Worm (Caenorhabditis elegans): ENCODE data around the gene K10H10.12.

K10H10.12 gene

DNA sequence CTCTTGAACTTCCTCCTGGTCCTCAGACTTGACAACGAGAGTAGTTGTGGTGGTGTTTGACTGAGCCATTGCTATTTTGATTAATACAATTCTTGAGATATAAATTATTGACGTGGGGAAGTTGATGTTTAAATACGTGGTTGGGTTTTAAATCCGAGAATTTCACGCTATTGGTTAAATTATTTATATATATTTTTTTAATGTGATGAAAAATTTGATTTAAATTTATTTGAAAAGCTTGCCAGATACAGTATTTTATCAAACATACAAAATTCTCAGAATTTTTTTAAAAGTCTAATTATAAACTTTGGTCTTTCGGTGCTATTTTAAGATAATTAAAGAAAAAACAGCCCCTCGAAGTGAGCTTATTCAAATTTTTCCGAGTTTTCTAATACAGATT is 1.4 kb upstream of the K10H10.12 start, which contains the start of the genes K10H10.7 and K10H10.10:
K10H10.7 (minus strand) TSS at position 101 of the 400 bp plus-strand sequence.
K10H10.10 (plus strand) TSS at position 204 of the 400 bp plus-strand sequence.
- TF ChIP-seq pes-1 (GFP tag; IDR thresholded peaks at IDR 0.05) = no peak
- TF ChIP-seq tbx-11 (GFP tag; IDR thresholded peaks at IDR 0.05) = no peak
- TF ChIP-seq ets-7 (tag; optimal IDR thresholded peaks at IDR 0.05) = no peak
- no peak for TF ChIP-seq scrt-1 (GFP tag; IDR thresholded peaks at IDR 0.05)
- no peak for TF ChIP-seq tbx-37 (GFP tag; conservative IDR thresholded peaks at IDR 0.05)
- TF ChIP-seq ceh-36 (tag; optimal IDR thresholded peaks at IDR 0.05) = no peak
- TF ChIP-seq aly-1 (tag; optimal IDR thresholded peaks at IDR 0.05) = no peak
- TF ChIP-seq flt-1 (GFP tag; IDR thresholded peaks at IDR 0.05) = no peak

ce11 chrII:14502997-14503396 is 3.1 kb downstream of the K10H10.12 start, which contains the start of gene K10H10.6:
Gene K10H10.6, plus strand, starts transcription at chrII:14503297.
- no peak for TF ChIP-seq ceh-13 (GFP tag; optimal IDR thresholded peaks at IDR 0.05)
- no peak for TF ChIP-seq tbx-11 (GFP tag; IDR thresholded peaks at IDR 0.05)
- no peak for TF ChIP-seq pes-1 (GFP tag; IDR thresholded peaks at IDR 0.05)
- no peak for TF ChIP-seq ceh-36 (tag; optimal IDR thresholded peaks at IDR 0.05)
- no peak for TF ChIP-seq ets-7 (tag; optimal IDR thresholded peaks at IDR 0.05)
- no peak for TF ChIP-seq hnd-1 (tag; optimal IDR thresholded peaks at IDR 0.05)
- TF ChIP-seq scrt-1 (GFP tag; IDR thresholded peaks at IDR 0.05) = no peak
- no peak for TF ChIP-seq flt-1 (GFP tag; IDR thresholded peaks at IDR 0.05)
- TF ChIP-seq hmbx-1 (tag; optimal IDR thresholded peaks at IDR 0.05) = no peak
- TF ChIP-seq tra-4 (tag; optimal IDR thresholded peaks at IDR 0.05) = no peak
- TF ChIP-seq B0310.2 (tag; optimal IDR thresholded peaks at IDR 0.05) = no peak
- no peak for TF ChIP-seq sea-1 (GFP tag; conservative IDR thresholded peaks at IDR 0.05)
- TF ChIP-seq ama-1 (optimal IDR thresholded peaks at IDR 0.05) = no peak
- no peak for TF ChIP-seq aly-1 (tag; optimal IDR thresholded peaks at IDR 0.05)
- TF ChIP-seq F13C5.2 (tag; optimal IDR thresholded peaks at IDR 0.05) = no peak
- no peak for TF ChIP-seq hmg-4 (GFP tag; optimal IDR thresholded peaks at IDR 0.05)
- TF ChIP-seq tbx-37 (GFP tag; conservative IDR thresholded peaks at IDR 0.05) = no peak

DNA sequence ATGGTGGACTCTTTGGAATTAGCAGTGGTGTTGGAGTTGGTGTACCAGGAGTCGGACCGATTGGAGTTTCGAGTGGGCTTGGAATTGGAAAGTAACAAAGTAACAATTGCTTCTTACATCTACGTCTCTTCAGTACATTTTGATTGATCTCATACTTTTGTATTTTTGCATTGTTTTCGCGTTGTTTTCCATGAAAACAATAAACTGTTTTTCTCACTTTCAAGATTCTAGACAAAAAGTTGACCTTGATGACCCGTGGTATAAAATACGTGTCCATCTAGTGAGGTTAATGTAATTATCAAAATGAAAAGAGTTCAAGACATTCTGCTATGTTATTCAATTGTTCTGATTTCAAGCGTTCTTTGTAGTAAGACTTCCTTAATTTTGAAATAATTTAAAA is 4.7 kb downstream of the K10H10.12 start, which contains the start of gene K10H10.5:
K10H10.5 (plus strand) TSS at position 301 of the 400 bp plus-strand sequence.
- TF ChIP-seq tra-4 (tag; optimal IDR thresholded peaks at IDR 0.05) (no peak), ama-1 (optimal IDR thresholded peaks at IDR 0.05) (no peak), sea-1 (GFP tag; conservative IDR thresholded peaks at IDR 0.05) (no peak), ceh-13 (GFP tag; optimal IDR thresholded peaks at IDR 0.05) (no peak), hmbx-1 (tag; optimal IDR thresholded peaks at IDR 0.05) (no peak), flt-1 (GFP tag; IDR thresholded peaks at IDR 0.05) (no peak), ets-7 (tag; optimal IDR thresholded peaks at IDR 0.05) (no peak), F13C5.2 (tag; optimal IDR thresholded peaks at IDR 0.05) (no peak), B0310.2 (tag; optimal IDR thresholded peaks at IDR 0.05) (no peak), tbx-11 (GFP tag; IDR thresholded peaks at IDR 0.05) (no peak), hnd-1 (tag; optimal IDR thresholded peaks at IDR 0.05) (no peak)

ce11 chrII:14500122-14500521 is 6.0 kb downstream of the K10H10.12 start, which contains the start of gene K10H10.4:
Gene K10H10.4, plus strand, starts transcription at chrII:14500422.
- TF ChIP-seq ceh-36 (tag; optimal IDR thresholded peaks at IDR 0.05) = no peak
- TF ChIP-seq aly-1 (tag; optimal IDR thresholded peaks at IDR 0.05) = no peak
- no peak for TF ChIP-seq ets-7 (tag; optimal IDR thresholded peaks at IDR 0.05)
- TF ChIP-seq scrt-1 (GFP tag; IDR thresholded peaks at IDR 0.05) = no peak
- no peak for TF ChIP-seq tbx-11 (GFP tag; IDR thresholded peaks at IDR 0.05)
- TF ChIP-seq tra-4 (tag; optimal IDR thresholded peaks at IDR 0.05) = no peak
- no peak for TF ChIP-seq F13C5.2 (tag; optimal IDR thresholded peaks at IDR 0.05)
- no peak for TF ChIP-seq B0310.2 (tag; optimal IDR thresholded peaks at IDR 0.05)
- no peak for TF ChIP-seq hmg-4 (GFP tag; optimal IDR thresholded peaks at IDR 0.05)

DNA sequence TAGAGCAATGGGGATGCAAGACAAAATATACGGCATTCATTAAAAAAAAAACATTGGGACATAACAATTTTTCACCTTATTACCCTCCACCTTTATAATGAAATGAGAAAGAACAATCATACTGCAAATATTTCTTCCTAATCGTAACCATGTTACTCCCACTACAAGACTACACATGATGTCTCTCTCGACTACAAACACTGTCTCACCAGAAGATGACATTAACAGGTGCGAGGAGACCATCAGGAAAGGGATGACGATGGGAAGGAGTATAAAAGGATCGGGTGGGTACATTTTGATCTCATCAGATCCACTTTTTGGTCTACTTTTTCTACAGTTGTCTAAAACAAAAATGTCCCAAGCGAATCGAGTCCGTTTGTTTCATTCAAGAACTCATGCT is 8.3 kb downstream of the K10H10.12 start, which contains the start of gene dhs-8:
dhs-8 (plus strand) TSS at position 179 of the 400 bp plus-strand sequence.
- TF ChIP-seq hmg-4 (GFP tag; optimal IDR thresholded peaks at IDR 0.05) = no peak
- no peak for TF ChIP-seq ets-7 (tag; optimal IDR thresholded peaks at IDR 0.05)
- no peak for TF ChIP-seq scrt-1 (GFP tag; IDR thresholded peaks at IDR 0.05)
- no peak for TF ChIP-seq aly-1 (tag; optimal IDR thresholded peaks at IDR 0.05)
- TF ChIP-seq tbx-37 (GFP tag; conservative IDR thresholded peaks at IDR 0.05) = no peak
- no peak for TF ChIP-seq tbx-11 (GFP tag; IDR thresholded peaks at IDR 0.05)
- TF ChIP-seq flt-1 (GFP tag; IDR thresholded peaks at IDR 0.05) = no peak
- TF ChIP-seq sea-1 (GFP tag; conservative IDR thresholded peaks at IDR 0.05) = no peak
- TF ChIP-seq tra-4 (tag; optimal IDR thresholded peaks at IDR 0.05) = no peak
- no peak for TF ChIP-seq F13C5.2 (tag; optimal IDR thresholded peaks at IDR 0.05)
- TF ChIP-seq B0310.2 (tag; optimal IDR thresholded peaks at IDR 0.05) = no peak
- TF ChIP-seq ceh-13 (GFP tag; optimal IDR thresholded peaks at IDR 0.05) = no peak
- TF ChIP-seq pes-1 (GFP tag; IDR thresholded peaks at IDR 0.05) = no peak
- no peak for TF ChIP-seq hmbx-1 (tag; optimal IDR thresholded peaks at IDR 0.05)
- no peak for TF ChIP-seq ceh-36 (tag; optimal IDR thresholded peaks at IDR 0.05)
- no peak for TF ChIP-seq ama-1 (optimal IDR thresholded peaks at IDR 0.05)
- no peak for TF ChIP-seq hnd-1 (tag; optimal IDR thresholded peaks at IDR 0.05)

ce11 chrII:14496809-14497208 is 9.3 kb downstream of the K10H10.12 start:
- TF ChIP-seq aly-1 (tag; optimal IDR thresholded peaks at IDR 0.05) (peak; percentile 97), ama-1 (optimal IDR thresholded peaks at IDR 0.05) (no peak), tbx-11 (GFP tag; IDR thresholded peaks at IDR 0.05) (peak; percentile 90), B0310.2 (tag; optimal IDR thresholded peaks at IDR 0.05) (peak; percentile 84), flt-1 (GFP tag; IDR thresholded peaks at IDR 0.05) (peak; percentile 91), ceh-13 (GFP tag; optimal IDR thresholded peaks at IDR 0.05) (peak; percentile 89), tbx-37 (GFP tag; conservative IDR thresholded peaks at IDR 0.05) (peak; percentile 48; the same call in 1 of the 2 replicates), pes-1 (GFP tag; IDR thresholded peaks at IDR 0.05) (peak; percentile 93), hmg-4 (GFP tag; optimal IDR thresholded peaks at IDR 0.05) (peak; percentile 98), scrt-1 (GFP tag; IDR thresholded peaks at IDR 0.05) (peak; percentile 91), F13C5.2 (tag; optimal IDR thresholded peaks at IDR 0.05) (peak; percentile 90), ceh-36 (tag; optimal IDR thresholded peaks at IDR 0.05) (peak; percentile 93), ets-7 (tag; optimal IDR thresholded peaks at IDR 0.05) (peak; percentile 80), hnd-1 (tag; optimal IDR thresholded peaks at IDR 0.05) (peak; percentile 95), sea-1 (GFP tag; conservative IDR thresholded peaks at IDR 0.05) (peak; percentile 92), tra-4 (tag; optimal IDR thresholded peaks at IDR 0.05) (peak; percentile 86), hmbx-1 (tag; optimal IDR thresholded peaks at IDR 0.05) (peak; percentile 87)

DNA sequence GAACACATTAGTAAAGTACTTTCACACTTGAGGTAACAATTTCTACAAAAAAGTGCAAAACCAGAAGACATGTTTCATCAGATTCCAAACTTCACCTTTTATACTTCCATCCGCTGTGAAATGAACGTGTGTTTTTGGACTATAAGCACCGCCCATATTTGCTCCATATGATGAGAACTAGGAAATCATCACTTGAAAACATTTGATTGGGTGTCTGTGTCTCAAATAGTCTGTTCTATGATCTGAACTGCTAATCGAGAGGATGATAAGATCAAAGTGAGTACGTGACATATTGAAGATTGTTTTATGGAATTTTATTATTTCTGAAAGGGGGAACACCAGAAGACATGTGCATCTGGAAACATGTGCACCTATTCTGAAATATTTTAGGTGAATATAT is 10.8 kb downstream of the K10H10.12 start:
- TF ChIP-seq ama-1 (optimal IDR thresholded peaks at IDR 0.05) = no peak
- no peak for TF ChIP-seq hnd-1 (tag; optimal IDR thresholded peaks at IDR 0.05)
- TF ChIP-seq tbx-11 (GFP tag; IDR thresholded peaks at IDR 0.05) = no peak
- TF ChIP-seq ets-7 (tag; optimal IDR thresholded peaks at IDR 0.05) = no peak
- TF ChIP-seq sea-1 (GFP tag; conservative IDR thresholded peaks at IDR 0.05) = no peak
- no peak for TF ChIP-seq pes-1 (GFP tag; IDR thresholded peaks at IDR 0.05)
- TF ChIP-seq B0310.2 (tag; optimal IDR thresholded peaks at IDR 0.05) = no peak
- no peak for TF ChIP-seq ceh-13 (GFP tag; optimal IDR thresholded peaks at IDR 0.05)
- TF ChIP-seq ceh-36 (tag; optimal IDR thresholded peaks at IDR 0.05) = no peak
- TF ChIP-seq tra-4 (tag; optimal IDR thresholded peaks at IDR 0.05) = no peak
- TF ChIP-seq scrt-1 (GFP tag; IDR thresholded peaks at IDR 0.05) = no peak
- TF ChIP-seq tbx-37 (GFP tag; conservative IDR thresholded peaks at IDR 0.05) = no peak

All from whole organism, early embryonic.